Worm (Caenorhabditis elegans): ENCODE measurements around the gene misc-1.

Gene misc-1

DNA sequence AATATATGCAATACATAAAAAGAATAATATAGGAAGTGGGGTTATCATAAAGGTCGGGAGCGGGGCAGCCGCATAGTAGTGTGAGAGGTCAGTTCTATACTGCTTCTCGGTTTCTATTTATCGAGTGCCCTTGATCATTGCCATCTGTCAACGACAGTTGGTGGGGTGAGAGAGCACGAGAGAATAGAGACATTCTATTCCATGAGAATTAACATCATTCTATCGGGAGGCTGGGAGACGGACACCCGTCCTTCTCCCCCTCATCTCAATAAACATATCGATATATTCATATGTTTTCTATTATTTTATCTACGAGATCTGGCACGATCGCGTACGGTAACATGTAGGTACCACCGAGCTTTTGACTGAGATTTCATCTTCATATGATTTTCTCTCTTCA is 25.7 kb downstream of the misc-1 start, which contains the start of gene mps-2:
Gene mps-2 (minus strand): TSS at position 101 of the 400 bp plus-strand sequence.
- peak; percentile 9 for TF ChIP-seq unc-55 (GFP tag; optimal IDR thresholded peaks at IDR 0.05)

DNA sequence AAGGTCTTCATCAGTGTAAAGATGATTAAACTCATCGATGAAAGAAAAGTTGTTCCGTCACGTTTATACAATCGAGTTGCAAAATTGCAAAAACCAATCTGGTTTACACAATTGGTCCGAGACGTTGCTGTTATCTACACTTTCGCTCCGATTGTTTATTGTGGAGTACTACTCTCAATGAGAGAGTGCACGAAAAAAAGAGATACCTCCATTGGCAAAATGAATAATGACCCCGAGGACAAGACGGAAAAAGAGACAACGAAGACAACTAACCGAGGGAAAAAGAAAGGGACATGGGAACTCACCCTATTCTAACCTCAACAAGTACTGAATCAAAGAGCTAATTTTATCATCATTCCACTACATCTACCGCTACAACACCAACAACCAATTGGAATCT is 27.1 kb downstream of the misc-1 start:
- peak; percentile 18 for TF ChIP-seq ref-2 (tag; optimal IDR thresholded peaks at IDR 0.05)
- peak; percentile 66 for TF ChIP-seq elt-2 (tag; optimal IDR thresholded peaks at IDR 0.05)
- no peak for TF ChIP-seq eyg-1 (tag; optimal IDR thresholded peaks at IDR 0.05)
- TF ChIP-seq rnt-1 (tag; optimal IDR thresholded peaks at IDR 0.05) = peak; percentile 15
- TF ChIP-seq unc-55 (GFP tag; optimal IDR thresholded peaks at IDR 0.05) = peak; percentile 65

DNA sequence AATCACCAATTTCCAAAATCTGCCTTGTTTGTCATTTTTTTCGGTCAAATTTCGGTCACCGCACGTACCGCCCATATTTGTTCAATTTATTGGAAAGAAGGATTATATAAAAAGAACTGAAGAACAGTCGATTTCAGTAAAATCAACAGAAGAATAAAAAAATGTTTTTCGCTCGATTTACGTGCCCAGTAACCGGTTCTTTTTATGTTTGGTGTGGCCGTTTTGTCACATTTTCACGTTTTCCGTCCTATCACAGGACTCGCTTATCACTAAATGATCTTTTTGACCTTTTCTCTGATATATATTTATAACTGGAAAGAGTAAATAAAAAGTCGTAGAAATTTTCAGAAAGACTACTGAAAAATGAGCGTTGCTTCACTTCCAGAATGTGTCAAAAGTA is 33.0 kb downstream of the misc-1 start, which contains the start of gene far-7:
Gene far-7 (plus strand): TSS at position 331 of the 400 bp plus-strand sequence.
- TF ChIP-seq ceh-24 (tag; optimal IDR thresholded peaks at IDR 0.05) (no peak), ceh-2 (tag; optimal IDR thresholded peaks at IDR 0.05) (no peak), pros-1 (tag; optimal IDR thresholded peaks at IDR 0.05) (no peak), ceh-19 (GFP tag; optimal IDR thresholded peaks at IDR 0.05) (no peak), syd-9 (tag; optimal IDR thresholded peaks at IDR 0.05) (no peak), tbx-2 (tag; optimal IDR thresholded peaks at IDR 0.05) (no peak), ztf-16 (tag; optimal IDR thresholded peaks at IDR 0.05) (no peak), ceh-48 (tag; optimal IDR thresholded peaks at IDR 0.05) (no peak), dmd-4 (tag; optimal IDR thresholded peaks at IDR 0.05; ENCODE audit: borderline replicate concordance) (no peak), gmeb-2 (tag; optimal IDR thresholded peaks at IDR 0.05) (no peak)

DNA sequence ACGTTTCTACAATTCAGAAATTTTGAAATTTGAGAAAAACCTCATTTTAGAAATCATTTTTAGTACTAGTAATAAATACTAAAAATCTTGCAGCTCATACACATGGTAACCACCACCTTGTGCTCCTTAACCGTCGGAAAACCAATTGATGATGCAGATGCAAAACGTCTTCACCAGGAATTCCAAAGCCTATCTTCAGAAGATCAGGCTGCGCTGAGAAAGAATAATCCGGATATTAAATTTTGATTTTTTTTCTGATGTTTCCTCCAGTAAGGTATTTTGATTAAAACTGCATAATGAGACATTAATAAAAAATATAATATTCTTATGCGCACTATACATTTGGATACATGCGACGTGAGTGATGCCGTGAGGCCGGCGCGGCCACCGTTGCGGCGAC is 34.4 kb downstream of the misc-1 start:
- TF ChIP-seq ama-1 (optimal IDR thresholded peaks at IDR 0.05) (no peak), ceh-9 (tag; optimal IDR thresholded peaks at IDR 0.05) (no peak), C38D4.7 (GFP tag; optimal IDR thresholded peaks at IDR 0.05) (no peak), rnt-1 (tag; optimal IDR thresholded peaks at IDR 0.05) (no peak), hlh-30 (tag; optimal IDR thresholded peaks at IDR 0.05; ENCODE audit: insufficient read depth) (no peak)

DNA sequence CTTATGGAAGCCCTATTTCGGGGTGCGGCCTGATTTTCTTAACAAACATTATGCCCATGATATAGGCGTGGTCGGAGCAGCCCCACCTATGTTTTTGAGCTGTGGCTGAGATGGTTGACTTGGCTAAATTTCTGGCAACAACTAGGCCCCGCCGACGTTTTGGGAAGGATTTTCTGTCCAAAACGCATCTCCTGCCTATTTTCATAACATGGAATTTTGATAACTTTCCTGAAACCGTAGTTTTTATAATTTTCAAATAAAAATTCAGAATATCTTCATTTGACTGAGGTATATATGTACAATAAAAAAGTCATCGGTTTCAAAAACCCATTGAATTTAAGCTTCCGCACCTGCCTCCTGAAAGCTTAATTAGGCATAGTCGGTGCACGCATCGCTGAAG is 34.8 kb downstream of the misc-1 start:
- no peak for TF ChIP-seq K09A11.1 (tag; optimal IDR thresholded peaks at IDR 0.05; ENCODE audit: insufficient read depth)

DNA sequence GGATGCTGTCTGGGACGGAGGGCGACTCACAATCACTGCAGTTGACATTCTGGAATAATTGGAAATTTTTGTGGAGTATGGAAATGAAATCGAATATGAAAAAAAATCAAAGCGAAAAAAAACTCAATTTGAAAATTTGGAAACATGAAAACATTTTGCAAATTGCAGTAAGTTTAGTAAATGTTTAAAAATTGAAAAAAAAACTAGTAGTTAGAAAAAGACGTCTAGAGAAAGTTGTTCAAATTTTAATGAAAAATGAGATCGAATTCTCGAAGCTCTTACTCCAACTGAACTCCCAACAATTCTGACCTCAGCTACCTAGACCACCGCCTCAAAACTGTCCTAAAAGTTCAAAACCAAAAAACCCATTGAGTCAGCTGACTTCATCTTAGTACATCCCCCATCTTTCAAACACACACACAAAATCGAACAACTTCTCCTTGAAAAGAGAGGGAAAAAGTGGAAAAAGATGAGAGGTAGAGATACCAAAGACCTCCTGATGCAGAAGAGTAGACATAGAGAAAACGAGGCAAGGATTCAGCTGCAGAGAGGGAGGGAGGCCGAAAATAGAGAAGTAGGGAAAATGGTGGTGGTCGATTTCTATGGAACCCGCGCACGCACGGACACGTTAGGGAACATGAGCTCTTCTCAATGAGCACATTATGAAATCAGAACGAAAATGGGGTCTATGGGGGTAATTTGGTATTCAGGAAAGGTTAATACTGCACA is 36.8 kb downstream of the misc-1 start, which contains the start of gene K01A2.10:
Gene K01A2.10 (minus strand): TSS at position 51 of the 729 bp plus-strand sequence.
- peak; percentile 12 for TF ChIP-seq sdc-2 (tag; optimal IDR thresholded peaks at IDR 0.05)
- no peak for TF ChIP-seq hlh-15 (tag; optimal IDR thresholded peaks at IDR 0.05)
- peak; percentile 23 for TF ChIP-seq tbx-2 (tag; optimal IDR thresholded peaks at IDR 0.05)
- TF ChIP-seq nfya-1 (tag; optimal IDR thresholded peaks at IDR 0.05) = peak; percentile 56
- TF ChIP-seq hlh-30 (tag; optimal IDR thresholded peaks at IDR 0.05; ENCODE audit: insufficient read depth) = peak; percentile 63
- peak; percentile 21 for TF ChIP-seq hlh-6 (tag; optimal IDR thresholded peaks at IDR 0.05)
- no peak for TF ChIP-seq ceh-34 (tag; optimal IDR thresholded peaks at IDR 0.05)
- peak; percentile 47 for TF ChIP-seq ceh-31 (tag; optimal IDR thresholded peaks at IDR 0.05)
- peak; percentile 54 for TF ChIP-seq unc-42 (tag; optimal IDR thresholded peaks at IDR 0.05)
- no peak for TF ChIP-seq lim-6 (tag; optimal IDR thresholded peaks at IDR 0.05)
- no peak for TF ChIP-seq C38D4.7 (GFP tag; optimal IDR thresholded peaks at IDR 0.05)

Data from whole organism, late embryonic.